Fruit fly (Drosophila melanogaster): Measurements from ENCODE around the gene CG3061.
A peak's percentile ranks its signal among the peaks of the same experiment; 100 is the strongest.

CG3061 gene

dm6 chr3R:13984922-13985581 is 47.1 kb upstream of the CG3061 start (continued):
- TF ChIP-seq Nf-YB (GFP tag; optimal IDR thresholded peaks at IDR 0.05) (peak; percentile 30), Hr51 (GFP tag; optimal IDR thresholded peaks at IDR 0.05) (peak; percentile 28 to 69), Ets97D (GFP tag; optimal IDR thresholded peaks at IDR 0.05) (peak; percentile 4), Elba2 (GFP tag; optimal IDR thresholded peaks at IDR 0.05) (peak; percentile 69), lola (GFP tag; optimal IDR thresholded peaks at IDR 0.05) (peak in 1 of 3 experiments; percentile 88), CG10543 (GFP tag; optimal IDR thresholded peaks at IDR 0.05) (no peak), CG2199 (GFP tag; IDR thresholded peaks at IDR 0.05) (no peak), CG10431 (GFP tag; optimal IDR thresholded peaks at IDR 0.05) (no peak), Spps (tag; optimal IDR thresholded peaks at IDR 0.05) (peak; percentile 72), z (GFP tag; IDR thresholded peaks at IDR 0.05) (no peak), CG5953 (GFP tag; IDR thresholded peaks at IDR 0.05) (no peak), CG18262 (tag; optimal IDR thresholded peaks at IDR 0.05) (peak; percentile 90), fu2 (GFP tag; optimal IDR thresholded peaks at IDR 0.05) (no peak), CG2116 (GFP tag; optimal IDR thresholded peaks at IDR 0.05) (peak; percentile 16), grn (GFP tag; optimal IDR thresholded peaks at IDR 0.05) (no peak), CG31224 (GFP tag; IDR thresholded peaks at IDR 0.05) (no peak), Mrtf (GFP tag; IDR thresholded peaks at IDR 0.05) (no peak), Ssrp (tag; optimal IDR thresholded peaks at IDR 0.05) (peak; percentile 74), Drgx (GFP tag; IDR thresholded peaks at IDR 0.05) (peak; percentile 80), dati (GFP tag; IDR thresholded peaks at IDR 0.05) (no peak), CG5245 (GFP tag; optimal IDR thresholded peaks at IDR 0.05) (peak; percentile 44), CkIIα-i1 (GFP tag; IDR thresholded peaks at IDR 0.05) (no peak), knrl (GFP tag; IDR thresholded peaks at IDR 0.05; ENCODE audit: partially characterized antibody) (no peak), pfk (GFP tag; optimal IDR thresholded peaks at IDR 0.05) (peak; percentile 52), eve (GFP tag; optimal IDR thresholded peaks at IDR 0.05) (peak; percentile 45 to 86), CG4282 (GFP tag; optimal IDR thresholded peaks at IDR 0.05) (no peak), CG7271 (tag; optimal IDR thresholded peaks at IDR 0.05) (peak; percentile 90), pita (GFP tag; optimal IDR thresholded peaks at IDR 0.05) (no peak), CG15479 (GFP tag; optimal IDR thresholded peaks at IDR 0.05) (peak; percentile 79), Hr39 (optimal IDR thresholded peaks at IDR 0.05) (no peak), ci (GFP tag; IDR thresholded peaks at IDR 0.05) (peak; percentile 78), CG8388 (GFP tag; optimal IDR thresholded peaks at IDR 0.05) (peak; percentile 82), CG13775 (GFP tag; optimal IDR thresholded peaks at IDR 0.05) (peak; percentile 75), CG3838 (GFP tag; optimal IDR thresholded peaks at IDR 0.05) (peak; percentile 39), Mes4 (GFP tag; optimal IDR thresholded peaks at IDR 0.05) (peak; percentile 52), CG34422 (GFP tag; IDR thresholded peaks at IDR 0.05) (peak; percentile 51; the same call in 1 of the 3 replicates), CG8478 (optimal IDR thresholded peaks at IDR 0.05) (no peak), bigmax (GFP tag; optimal IDR thresholded peaks at IDR 0.05) (no peak), corto (GFP tag; optimal IDR thresholded peaks at IDR 0.05) (no peak), Dad (GFP tag; optimal IDR thresholded peaks at IDR 0.05) (peak; percentile 47)

dm6 chr3R:13986648-13987047 is 45.5 kb upstream of the CG3061 start:
- TF ChIP-seq gt (GFP tag; IDR thresholded peaks at IDR 0.05) (no peak), CG7556 (GFP tag; optimal IDR thresholded peaks at IDR 0.05) (peak; percentile 19), CG10979 (tag; optimal IDR thresholded peaks at IDR 0.05) (peak; percentile 27), danr (GFP tag; IDR thresholded peaks at IDR 0.05) (no peak), Ssrp (tag; optimal IDR thresholded peaks at IDR 0.05) (peak; percentile 13), CG15269 (tag; optimal IDR thresholded peaks at IDR 0.05) (peak; percentile 1), CoRest (tag; optimal IDR thresholded peaks at IDR 0.05) (peak; percentile 18), sens (GFP tag) (peak; percentile 83), CG16863 (GFP tag; optimal IDR thresholded peaks at IDR 0.05) (no peak), salm (tag; optimal IDR thresholded peaks at IDR 0.05) (peak; percentile 32), CG30403 (GFP tag; optimal IDR thresholded peaks at IDR 0.05) (peak; percentile 19), fd96Cb (tag; optimal IDR thresholded peaks at IDR 0.05) (peak; percentile 29), CG18262 (tag; optimal IDR thresholded peaks at IDR 0.05) (peak; percentile 45), CG2712 (tag; optimal IDR thresholded peaks at IDR 0.05) (peak; percentile 20), Dbx (GFP tag; IDR thresholded peaks at IDR 0.05) (no peak)
